Fruit fly (Drosophila melanogaster): ENCODE results near the gene Cpr65Av.

- no peak for TF ChIP-seq kay (GFP tag; ENCODE audit: borderline replicate concordance)
- TF ChIP-seq tj (GFP tag; optimal IDR thresholded peaks at IDR 0.05) = no peak
- no peak for TF ChIP-seq Mnt (GFP tag; optimal IDR thresholded peaks at IDR 0.05)
- TF ChIP-seq Crg-1 (GFP tag; optimal IDR thresholded peaks at IDR 0.05) = no peak
- TF ChIP-seq cic (GFP tag; optimal IDR thresholded peaks at IDR 0.05) = no peak
- TF ChIP-seq pad (GFP tag; optimal IDR thresholded peaks at IDR 0.05) = no peak
- TF ChIP-seq Clk (GFP tag; optimal IDR thresholded peaks at IDR 0.05) = no peak
- TF ChIP-seq CG14711 (tag; optimal IDR thresholded peaks at IDR 0.05) = no peak
- no peak for TF ChIP-seq Hr96 (GFP tag; optimal IDR thresholded peaks at IDR 0.05)
- no peak for TF ChIP-seq CG11617 (GFP tag; optimal IDR thresholded peaks at IDR 0.05)
Observed at dm6 chr3L:6133546-6133945, 6.2 kb downstream of the Cpr65Av start, which contains the start of gene Lcp65Ag2.
